Fruit fly (Drosophila melanogaster): ENCODE measurements around the gene gzl.

gzl gene

dm6 chr3R:6427619-6428378, 45.1 kb downstream of the gzl start (continued):
- TF ChIP-seq inv (GFP tag; IDR thresholded peaks at IDR 0.05; ENCODE audit: partially characterized antibody) (no peak), nerfin-1 (tag; optimal IDR thresholded peaks at IDR 0.05) (peak; percentile 89), CG10654 (GFP tag; optimal IDR thresholded peaks at IDR 0.05) (peak; percentile 21), esg (GFP tag; conservative IDR thresholded peaks at IDR 0.05) (peak; percentile 63), CG3995 (GFP tag; optimal IDR thresholded peaks at IDR 0.05) (no peak), Sin3A (optimal IDR thresholded peaks at IDR 0.05) (no peak), ind (GFP tag; optimal IDR thresholded peaks at IDR 0.05) (peak; percentile 53), CG5180 (GFP tag; optimal IDR thresholded peaks at IDR 0.05) (peak; percentile 4), CG9727 (GFP tag; optimal IDR thresholded peaks at IDR 0.05) (peak; percentile 81), CG43689 (GFP tag; IDR thresholded peaks at IDR 0.05) (0 out of 2 replicates have a peak, but pooled peaks have one; percentile 5), CG3726 (GFP tag; IDR thresholded peaks at IDR 0.05) (no peak), CG1647 (GFP tag; optimal IDR thresholded peaks at IDR 0.05) (peak; percentile 41), scrt (GFP tag; optimal IDR thresholded peaks at IDR 0.05) (peak; percentile 57), Fer3 (tag; optimal IDR thresholded peaks at IDR 0.05) (peak; percentile 50), CG9817 (tag; optimal IDR thresholded peaks at IDR 0.05) (no peak), danr (GFP tag; IDR thresholded peaks at IDR 0.05) (no peak), CG17802 (tag; optimal IDR thresholded peaks at IDR 0.05) (peak; percentile 47), CG17568 (GFP tag; optimal IDR thresholded peaks at IDR 0.05) (no peak), Ravus (GFP tag; IDR thresholded peaks at IDR 0.05) (no peak), CG31224 (GFP tag; IDR thresholded peaks at IDR 0.05) (peak; percentile 28; the same call in 1 of the 2 replicates), tgo (GFP tag; IDR thresholded peaks at IDR 0.05) (peak; percentile 74), lov (optimal IDR thresholded peaks at IDR 0.05) (no peak), lov (GFP tag; IDR thresholded peaks at IDR 0.05) (0 out of 3 replicates have a peak, but pooled peaks have one; percentile 69), bab2 (GFP tag; optimal IDR thresholded peaks at IDR 0.05) (peak; percentile 57), CG2678 (tag; optimal IDR thresholded peaks at IDR 0.05) (peak; percentile 80), CG18764 (GFP tag; optimal IDR thresholded peaks at IDR 0.05) (peak; percentile 71), CG17612 (GFP tag; IDR thresholded peaks at IDR 0.05) (no peak), Nf-YB (GFP tag; optimal IDR thresholded peaks at IDR 0.05) (peak; percentile 54), Bgb (GFP tag; IDR thresholded peaks at IDR 0.05; ENCODE audit: partially characterized antibody) (no peak), az2 (GFP tag; optimal IDR thresholded peaks at IDR 0.05) (peak; percentile 72), ems (GFP tag; optimal IDR thresholded peaks at IDR 0.05) (peak; percentile 34), gfzf (GFP tag; optimal IDR thresholded peaks at IDR 0.05) (no peak), CG14710 (tag; optimal IDR thresholded peaks at IDR 0.05) (peak; percentile 67), ac (GFP tag; optimal IDR thresholded peaks at IDR 0.05) (no peak), CG7786 (GFP tag; optimal IDR thresholded peaks at IDR 0.05) (no peak), HmgZ (tag; optimal IDR thresholded peaks at IDR 0.05) (peak; percentile 21), MESR4 (GFP tag; optimal IDR thresholded peaks at IDR 0.05) (no peak), fd64A (GFP tag; optimal IDR thresholded peaks at IDR 0.05) (peak; percentile 36), CG3281 (GFP tag; optimal IDR thresholded peaks at IDR 0.05) (peak; percentile 49), CG12942 (GFP tag; optimal IDR thresholded peaks at IDR 0.05) (peak; percentile 13), Usf (GFP tag; optimal IDR thresholded peaks at IDR 0.05) (no peak), Lpt (GFP tag; optimal IDR thresholded peaks at IDR 0.05) (no peak), Scr (GFP tag; IDR thresholded peaks at IDR 0.05; ENCODE audit: partially characterized antibody) (no peak), PHDP (tag; optimal IDR thresholded peaks at IDR 0.05) (peak; percentile 56), CG2129 (GFP tag; IDR thresholded peaks at IDR 0.05; ENCODE audit: partially characterized antibody) (no peak), CG3065 (GFP tag; optimal IDR thresholded peaks at IDR 0.05) (no peak), Atf3 (GFP tag; optimal IDR thresholded peaks at IDR 0.05) (no peak), CG12391 (tag; optimal IDR thresholded peaks at IDR 0.05) (peak; percentile 80), CG12299 (tag; optimal IDR thresholded peaks at IDR 0.05) (no peak), kah (GFP tag; optimal IDR thresholded peaks at IDR 0.05) (peak; percentile 41)
